Worm (Caenorhabditis elegans): ENCODE data around the gene C42D8.9.
A peak's percentile ranks its signal among the peaks of the same experiment; 100 is the strongest.

Gene C42D8.9

DNA sequence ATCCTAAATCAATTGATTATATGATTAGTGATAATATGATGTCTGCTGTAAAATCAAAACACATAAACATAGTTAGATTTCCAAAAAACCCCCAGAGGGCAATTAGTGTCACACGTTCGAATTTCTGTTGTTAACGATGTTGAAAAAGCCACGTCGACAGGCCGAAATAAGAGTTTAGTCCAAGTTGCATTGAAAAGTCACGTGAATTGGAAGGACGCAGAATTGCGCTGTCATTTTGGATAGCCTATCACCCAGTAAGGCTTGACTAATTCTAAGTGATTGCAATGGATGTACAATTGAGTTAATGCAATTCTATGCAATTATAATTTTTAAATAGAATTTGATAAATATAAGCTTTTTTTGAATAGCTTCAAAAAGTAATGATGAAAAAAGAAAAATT lies 28.7 kb upstream of the C42D8.9 start:
- TF ChIP-seq lim-6 (tag; optimal IDR thresholded peaks at IDR 0.05) (no peak), odd-2 (tag; optimal IDR thresholded peaks at IDR 0.05) (no peak), unc-42 (tag; optimal IDR thresholded peaks at IDR 0.05) (no peak), nhr-232 (tag; optimal IDR thresholded peaks at IDR 0.05) (no peak), dve-1 (tag; optimal IDR thresholded peaks at IDR 0.05) (no peak), npax-4 (tag; optimal IDR thresholded peaks at IDR 0.05) (no peak), syd-9 (tag; optimal IDR thresholded peaks at IDR 0.05) (no peak), ceh-2 (tag; optimal IDR thresholded peaks at IDR 0.05) (no peak), mec-3 (tag; optimal IDR thresholded peaks at IDR 0.05; ENCODE audit: borderline replicate concordance) (no peak), T23F11.4 (GFP tag; optimal IDR thresholded peaks at IDR 0.05) (no peak), pqm-1 (tag; optimal IDR thresholded peaks at IDR 0.05) (no peak)

DNA sequence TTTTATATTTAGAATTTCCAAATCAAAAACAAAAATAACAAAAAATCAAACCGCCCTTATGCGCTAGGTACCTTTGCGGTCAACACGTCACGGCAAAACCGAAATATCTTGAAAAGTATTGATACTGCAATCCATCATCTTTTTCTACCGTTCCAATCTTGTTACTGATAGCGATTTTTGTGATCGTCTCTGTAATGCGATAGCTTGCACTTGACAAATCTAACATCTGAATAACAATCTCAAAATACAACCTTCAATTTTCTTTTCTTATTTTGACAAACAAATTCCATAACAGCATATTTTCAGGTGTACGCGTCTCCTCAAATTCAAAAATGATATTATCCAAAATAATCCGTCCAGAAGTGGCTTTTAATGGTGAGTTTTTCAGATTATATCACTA lies 27.1 kb upstream of the C42D8.9 start, which contains the start of gene tbc-7:
Gene tbc-7, plus strand, starts transcription at position 301 of the 400 bp plus-strand sequence.
- TF ChIP-seq tbx-7 (tag; optimal IDR thresholded peaks at IDR 0.05) (no peak), tbx-2 (tag; optimal IDR thresholded peaks at IDR 0.05) (no peak), C38D4.7 (GFP tag; optimal IDR thresholded peaks at IDR 0.05) (no peak), pros-1 (tag; optimal IDR thresholded peaks at IDR 0.05) (no peak), madf-2 (tag; optimal IDR thresholded peaks at IDR 0.05) (no peak), T23F11.4 (GFP tag; optimal IDR thresholded peaks at IDR 0.05) (no peak), sdc-2 (tag; optimal IDR thresholded peaks at IDR 0.05) (no peak), K09A11.1 (tag; optimal IDR thresholded peaks at IDR 0.05; ENCODE audit: insufficient read depth) (no peak)

DNA sequence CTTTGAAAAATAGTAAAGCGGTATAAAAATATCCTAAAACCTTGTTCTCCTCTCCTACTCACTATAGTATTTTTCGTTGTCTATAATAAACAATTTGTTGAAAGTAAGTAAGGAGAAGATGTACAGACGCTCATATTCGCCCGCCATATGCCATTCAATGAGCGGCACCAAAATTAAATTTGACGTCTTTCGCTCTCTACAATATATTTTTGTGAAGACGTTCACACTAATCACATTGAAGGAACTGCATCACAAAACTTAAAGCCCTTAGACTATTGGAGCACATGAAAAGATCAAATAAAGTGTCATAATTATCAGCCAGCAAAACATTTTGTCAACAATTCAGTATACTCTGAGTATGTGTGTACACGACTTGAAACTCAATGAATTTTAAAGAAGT lies 24.9 kb upstream of the C42D8.9 start:
- no peak for TF ChIP-seq sdc-2 (tag; optimal IDR thresholded peaks at IDR 0.05)
- peak; percentile 80 for TF ChIP-seq unc-42 (tag; optimal IDR thresholded peaks at IDR 0.05)

DNA sequence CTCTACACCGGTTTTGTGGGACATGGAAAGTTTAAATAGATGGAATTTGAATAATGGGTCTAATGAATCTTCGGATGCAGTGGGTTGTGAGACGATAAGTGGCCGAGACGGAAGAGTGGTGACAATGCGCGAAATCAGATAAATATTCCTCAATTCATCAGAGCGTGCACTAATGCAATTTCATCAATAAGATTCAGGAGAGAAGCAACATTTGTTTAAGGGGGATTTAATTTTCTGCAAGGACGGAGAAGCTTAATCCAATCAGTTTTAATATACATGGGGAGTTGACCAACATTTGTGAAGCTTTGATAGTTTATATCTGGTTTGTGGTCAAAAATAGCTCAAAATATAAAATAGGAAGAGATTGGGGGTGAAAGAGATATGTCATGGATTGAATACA lies 22.6 kb upstream of the C42D8.9 start:
- TF ChIP-seq ceh-48 (tag; optimal IDR thresholded peaks at IDR 0.05) (no peak), ceh-31 (tag; optimal IDR thresholded peaks at IDR 0.05) (peak; percentile 43), pha-2 (tag; optimal IDR thresholded peaks at IDR 0.05) (no peak), ceh-30 (tag; optimal IDR thresholded peaks at IDR 0.05) (no peak), unc-42 (tag; optimal IDR thresholded peaks at IDR 0.05) (peak; percentile 100), Y22D7AL.16 (tag; optimal IDR thresholded peaks at IDR 0.05) (no peak), K02D7.2 (tag; optimal IDR thresholded peaks at IDR 0.05) (no peak), odd-2 (tag; optimal IDR thresholded peaks at IDR 0.05) (no peak)

DNA sequence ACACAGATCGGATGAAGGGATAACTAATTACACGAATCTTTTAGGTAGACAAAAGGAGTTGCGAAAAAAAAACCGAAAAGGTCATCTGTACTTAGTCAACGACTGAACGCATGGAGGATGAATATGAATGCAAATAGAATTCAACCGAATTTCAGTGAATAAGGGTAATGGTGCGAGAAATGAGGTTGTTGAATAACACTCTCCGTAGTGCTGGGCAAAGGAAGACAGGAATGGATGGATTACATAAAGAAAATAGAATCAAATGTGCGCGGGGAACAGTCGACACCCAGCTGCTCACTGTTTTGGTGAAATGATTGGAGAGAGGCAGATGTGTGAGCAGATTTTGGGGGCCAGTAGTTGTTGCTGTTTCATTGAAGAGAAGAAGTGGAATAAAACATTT lies 17.4 kb upstream of the C42D8.9 start:
- TF ChIP-seq unc-42 (tag; optimal IDR thresholded peaks at IDR 0.05), result peak; percentile 55
- TF ChIP-seq ets-4 (tag; optimal IDR thresholded peaks at IDR 0.05), result no peak

DNA sequence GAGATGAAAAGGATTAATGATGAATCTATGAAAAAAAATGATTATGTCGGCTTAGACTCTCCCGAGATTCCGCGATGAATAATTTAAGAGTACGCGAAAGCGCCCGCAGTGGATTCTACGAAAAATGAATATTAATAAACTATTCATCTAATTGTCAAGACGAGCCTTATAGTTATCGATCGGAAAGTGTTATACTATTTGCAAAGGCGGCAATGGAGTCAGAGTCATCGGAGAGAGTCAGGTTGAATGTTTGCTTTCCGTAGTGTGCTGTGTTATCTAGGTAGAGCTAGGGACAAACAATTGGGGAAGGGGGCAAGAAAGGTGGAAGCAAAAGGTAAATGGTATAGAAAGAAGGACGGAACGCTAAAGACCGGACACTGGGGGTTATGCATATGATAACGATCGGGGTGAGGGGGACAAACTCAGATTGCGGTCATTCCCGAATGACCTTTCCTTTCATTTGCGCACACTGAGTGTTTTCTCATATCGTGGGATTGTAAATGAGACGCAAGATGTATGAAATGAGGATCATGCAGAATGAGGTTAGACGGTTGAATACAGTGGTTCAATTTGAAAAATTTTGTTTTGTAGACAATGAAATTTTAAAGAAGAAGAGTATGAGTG lies 16.1 kb upstream of the C42D8.9 start:
- TF ChIP-seq che-1 (tag; optimal IDR thresholded peaks at IDR 0.05), result no peak
- TF ChIP-seq ceh-22 (tag; optimal IDR thresholded peaks at IDR 0.05), result no peak
- TF ChIP-seq nhr-232 (tag; optimal IDR thresholded peaks at IDR 0.05), result no peak
- TF ChIP-seq fkh-10 (GFP tag; optimal IDR thresholded peaks at IDR 0.05), result no peak
- no peak for TF ChIP-seq pag-3 (tag; optimal IDR thresholded peaks at IDR 0.05; ENCODE audit: borderline replicate concordance)
- TF ChIP-seq unc-55 (GFP tag; optimal IDR thresholded peaks at IDR 0.05), result no peak
- no peak for TF ChIP-seq dve-1 (tag; optimal IDR thresholded peaks at IDR 0.05)
- no peak for TF ChIP-seq ceh-2 (tag; optimal IDR thresholded peaks at IDR 0.05)
- no peak for TF ChIP-seq rnt-1 (tag; optimal IDR thresholded peaks at IDR 0.05)
- peak; percentile 7 for TF ChIP-seq ceh-19 (GFP tag; optimal IDR thresholded peaks at IDR 0.05)
- TF ChIP-seq ceh-48 (tag; optimal IDR thresholded peaks at IDR 0.05), result no peak
- TF ChIP-seq hlh-15 (tag; optimal IDR thresholded peaks at IDR 0.05), result no peak
- no peak for TF ChIP-seq ceh-9 (tag; optimal IDR thresholded peaks at IDR 0.05)
- no peak for TF ChIP-seq hlh-30 (tag; optimal IDR thresholded peaks at IDR 0.05; ENCODE audit: insufficient read depth)
- TF ChIP-seq pat-9 (tag; optimal IDR thresholded peaks at IDR 0.05), result no peak
- peak; percentile 51 for TF ChIP-seq pha-2 (tag; optimal IDR thresholded peaks at IDR 0.05)
- no peak for TF ChIP-seq ceh-18 (tag; optimal IDR thresholded peaks at IDR 0.05)
- no peak for TF ChIP-seq K09A11.1 (tag; optimal IDR thresholded peaks at IDR 0.05; ENCODE audit: insufficient read depth)
- TF ChIP-seq dmd-4 (tag; optimal IDR thresholded peaks at IDR 0.05; ENCODE audit: borderline replicate concordance), result no peak
- TF ChIP-seq tbx-2 (tag; optimal IDR thresholded peaks at IDR 0.05), result peak; percentile 22
- no peak for TF ChIP-seq pha-4 (tag; optimal IDR thresholded peaks at IDR 0.05)
- peak; percentile 38 for TF ChIP-seq pax-1 (tag; optimal IDR thresholded peaks at IDR 0.05)
- no peak for TF ChIP-seq F13H6.1 (tag; optimal IDR thresholded peaks at IDR 0.05)
- no peak for TF ChIP-seq ttx-3 (tag; optimal IDR thresholded peaks at IDR 0.05)
- TF ChIP-seq mec-3 (tag; optimal IDR thresholded peaks at IDR 0.05; ENCODE audit: borderline replicate concordance), result no peak
